Fruit fly (Drosophila melanogaster) whole organism, embryonic: ENCODE measurements around the gene TwdlB.

Source experiments
- Awh ChIP-seq: fragments of 200-800 bp; sonication (Bioruptor generic); IDR thresholded peaks from 2 replicates; pipeline ENCODE4, ENCODE4 v1.3.6; 2022; ENCODE audit warnings: missing biosample characterization, missing genetic modification characterization
- CG10366 ChIP-seq: fragments of 200-800 bp; sonication (Bioruptor generic); IDR thresholded peaks from 2 replicates; pipeline ENCODE4 v1.3.6; 2022; ENCODE audit warnings: missing biosample characterization, missing genetic modification characterization
- CG11504 ChIP-seq: fragments of 200-800 bp; sonication (Bioruptor generic); optimal IDR thresholded peaks from 3 replicates; lab custom pipeline; 2019; ENCODE audit warnings: missing biosample characterization, mild to moderate bottlenecking, missing genetic modification characterization, moderate library complexity
- CG11560 ChIP-seq: fragments of 200-800 bp; sonication (Bioruptor generic); IDR thresholded peaks from 3 replicates; pipeline ENCODE4 v1.3.6; 2022; ENCODE audit warnings: missing biosample characterization, missing genetic modification characterization
- CG12155 ChIP-seq: fragments of 200-800 bp; sonication (Bioruptor generic); optimal IDR thresholded peaks from 3 replicates; lab custom pipeline; 2016; ENCODE audit warnings: missing biosample characterization, missing genetic modification characterization
- CG12299 ChIP-seq: fragments of 200-800 bp; sonication (Bioruptor generic); optimal IDR thresholded peaks from 2 replicates; lab custom pipeline; 2018; ENCODE audit warnings: missing biosample characterization, mild to moderate bottlenecking, missing genetic modification characterization
- CG13296 ChIP-seq: fragments of 200-800 bp; sonication (Bioruptor generic); optimal IDR thresholded peaks from 3 replicates; lab custom pipeline; 2018; ENCODE audit warnings: missing biosample characterization, mild to moderate bottlenecking, missing genetic modification characterization
- CG15011 ChIP-seq: fragments of 200-800 bp; sonication (Bioruptor generic); optimal IDR thresholded peaks from 3 replicates; lab custom pipeline; 2018; ENCODE audit warnings: missing biosample characterization, mild to moderate bottlenecking, missing genetic modification characterization
- CG17359 ChIP-seq: fragments of 200-800 bp; sonication (Bioruptor generic); optimal IDR thresholded peaks from 3 replicates; lab custom pipeline; 2018; ENCODE audit warnings: missing biosample characterization, mild to moderate bottlenecking, missing genetic modification characterization, moderate library complexity
- CG17612 ChIP-seq: fragments of 200-800 bp; sonication (Bioruptor generic); IDR thresholded peaks from 2 replicates; pipeline ENCODE4 v1.3.6; 2022; ENCODE audit warnings: missing biosample characterization, missing genetic modification characterization
- CG18599 ChIP-seq: fragments of 200-800 bp; sonication (Bioruptor generic); optimal IDR thresholded peaks from 3 replicates; lab custom pipeline; 2017; ENCODE audit warnings: missing biosample characterization, missing genetic modification characterization, mild to moderate bottlenecking, moderate library complexity, missing genetic modification reagents
- CG2120 ChIP-seq: fragments of 200-800 bp; sonication (Bioruptor generic); optimal IDR thresholded peaks from 3 replicates; lab custom pipeline; 2016; ENCODE audit warnings: missing biosample characterization, missing genetic modification characterization
- CG6272 ChIP-seq: fragments of 200-800 bp; sonication (Bioruptor generic); IDR thresholded peaks from 2 replicates; pipeline ENCODE4 v1.3.6; 2022; ENCODE audit warnings: missing biosample characterization, missing genetic modification characterization
- CG7963 ChIP-seq: fragments of 200-800 bp; sonication (Bioruptor generic); IDR thresholded peaks from 3 replicates; pipeline ENCODE4 v1.3.6; 2022; ENCODE audit warnings: missing biosample characterization, missing genetic modification characterization; ENCODE audit not compliant: partially characterized antibody
- CG8359 ChIP-seq: fragments of 200-800 bp; sonication (Bioruptor generic); optimal IDR thresholded peaks from 2 replicates; lab custom pipeline; 2017; ENCODE audit warnings: missing biosample characterization, mild to moderate bottlenecking, missing genetic modification characterization, borderline replicate concordance
- CG8388 ChIP-seq: fragments of 200-800 bp; sonication (Bioruptor generic); optimal IDR thresholded peaks from 2 replicates; lab custom pipeline; 2019; ENCODE audit warnings: missing biosample characterization, mild to moderate bottlenecking, missing genetic modification characterization, moderate library complexity
- CG9437 ChIP-seq: fragments of 200-800 bp; sonication (Bioruptor generic); optimal IDR thresholded peaks from 2 replicates; lab custom pipeline; 2018; ENCODE audit warnings: missing biosample characterization, mild to moderate bottlenecking, missing genetic modification characterization
- Dad ChIP-seq: fragments of 200-800 bp; sonication (Bioruptor generic); optimal IDR thresholded peaks from 3 replicates; lab custom pipeline; 2016; ENCODE audit warnings: missing biosample characterization, missing genetic modification characterization
- Ets65A ChIP-seq: fragments of 200-800 bp; sonication (Bioruptor generic); peaks from one replicate; lab custom pipeline; 2016; ENCODE audit warnings: missing biosample characterization, missing genetic modification characterization
- Hand ChIP-seq: fragments of 200-800 bp; sonication (Bioruptor generic); optimal IDR thresholded peaks from 2 replicates; lab custom pipeline; 2017; ENCODE audit warnings: mild to moderate bottlenecking, missing biosample characterization, missing genetic modification reagents, missing genetic modification characterization
- Hey ChIP-seq: fragments of 200-800 bp; sonication (Bioruptor generic); optimal IDR thresholded peaks from 3 replicates; lab custom pipeline; 2018; ENCODE audit warnings: missing biosample characterization, mild to moderate bottlenecking, missing genetic modification characterization
- Hmr ChIP-seq: fragments of 200-800 bp; sonication (Bioruptor generic); optimal IDR thresholded peaks from 3 replicates; lab custom pipeline; 2017; ENCODE audit warnings: mild to moderate bottlenecking, missing biosample characterization, missing genetic modification reagents, missing genetic modification characterization
- Hr51 ChIP-seq, 2 experiments: fragments of 200-800 bp; sonication (Bioruptor generic); optimal IDR thresholded peaks; 2 replicates in 1 of 2; 3 replicates in 1 of 2; lab custom pipeline; 2016 to 2018; ENCODE audit warnings: missing biosample characterization in 2 of 2, missing genetic modification characterization in 2 of 2, mild to moderate bottlenecking in 1 of 2, moderate library complexity in 1 of 2
- Med ChIP-seq: fragments of 200-800 bp; sonication (Bioruptor generic); peaks from one replicate; lab custom pipeline; 2016; ENCODE audit warnings: missing biosample characterization, missing genetic modification characterization, mild to moderate bottlenecking, inconsistent platforms, moderate library complexity
- Meics ChIP-seq: fragments of 200-800 bp; sonication (Bioruptor generic); optimal IDR thresholded peaks from 2 replicates; lab custom pipeline; 2017; ENCODE audit warnings: missing biosample characterization, mild to moderate bottlenecking, missing genetic modification characterization
- Ptx1 ChIP-seq: fragments of 200-800 bp; sonication (Bioruptor generic); IDR thresholded peaks from 2 replicates; pipeline ENCODE4 v1.3.6; 2022; ENCODE audit warnings: missing biosample characterization, missing genetic modification characterization
- Side ChIP-seq: fragments of 200-800 bp; sonication (Bioruptor generic); optimal IDR thresholded peaks from 2 replicates; lab custom pipeline; 2016; ENCODE audit warnings: missing biosample characterization, missing genetic modification characterization
- Six4 ChIP-seq: fragments of 200-800 bp; sonication (Bioruptor generic); optimal IDR thresholded peaks from 2 replicates; lab custom pipeline; 2016; ENCODE audit warnings: missing biosample characterization, missing genetic modification characterization
- Sox100B ChIP-seq: fragments of 200-800 bp; sonication (Bioruptor generic); optimal IDR thresholded peaks from 3 replicates; lab custom pipeline; 2018; ENCODE audit warnings: missing biosample characterization, mild to moderate bottlenecking, missing genetic modification characterization
- Sox102F ChIP-seq: fragments of 200-800 bp; sonication (Bioruptor generic); optimal IDR thresholded peaks from 2 replicates; lab custom pipeline; 2018; ENCODE audit warnings: missing biosample characterization, mild to moderate bottlenecking, missing genetic modification characterization, moderate library complexity
- ara ChIP-seq: fragments of 200-800 bp; sonication (Bioruptor generic); IDR thresholded peaks from 2 replicates; pipeline ENCODE4 v1.3.6; 2022; ENCODE audit warnings: missing biosample characterization, missing genetic modification characterization
- bab2 ChIP-seq: fragments of 200-800 bp; sonication (Bioruptor generic); optimal IDR thresholded peaks from 2 replicates; lab custom pipeline; 2016; ENCODE audit warnings: missing biosample characterization, missing genetic modification characterization
- caup ChIP-seq: fragments of 200-800 bp; sonication (Bioruptor generic); optimal IDR thresholded peaks from 3 replicates; lab custom pipeline; 2017; ENCODE audit warnings: missing biosample characterization, mild to moderate bottlenecking, missing genetic modification characterization, moderate library complexity; ENCODE audit not compliant: severe bottlenecking
- chif ChIP-seq, 2 experiments: fragments of 200-800 bp; sonication (Bioruptor generic); optimal IDR thresholded peaks; 3 replicates each; lab custom pipeline; 2016; ENCODE audit warnings: missing biosample characterization in 2 of 2, missing genetic modification characterization in 2 of 2
- cwo ChIP-seq: fragments of 200-800 bp; sonication (Bioruptor generic); optimal IDR thresholded peaks from 3 replicates; lab custom pipeline; 2017; ENCODE audit warnings: missing biosample characterization, missing genetic modification characterization, mild to moderate bottlenecking, moderate library complexity, missing genetic modification reagents
- dati ChIP-seq: fragments of 200-800 bp; sonication (Bioruptor generic); IDR thresholded peaks from 2 replicates; pipeline ENCODE4 v1.3.6; 2022; ENCODE audit warnings: missing biosample characterization, missing genetic modification characterization
- eyg ChIP-seq: fragments of 200-800 bp; sonication (Bioruptor generic); optimal IDR thresholded peaks from 3 replicates; lab custom pipeline; 2016; ENCODE audit warnings: missing biosample characterization, missing genetic modification characterization
- fru ChIP-seq: fragments of >200 bp; optimal IDR thresholded peaks from 2 replicates; lab custom pipeline; 2017
- gem ChIP-seq: fragments of 200-800 bp; sonication (Bioruptor generic); optimal IDR thresholded peaks from 2 replicates; lab custom pipeline; 2019; ENCODE audit warnings: missing biosample characterization, mild to moderate bottlenecking, missing genetic modification characterization, moderate library complexity
- grau ChIP-seq: fragments of 200-800 bp; optimal IDR thresholded peaks from 3 replicates; lab custom pipeline; 2019; ENCODE audit warnings: missing biosample characterization, mild to moderate bottlenecking, missing genetic modification characterization, moderate library complexity
- ken ChIP-seq: fragments of 200-800 bp; sonication (Bioruptor generic); IDR thresholded peaks from 3 replicates; pipeline ENCODE4 v1.3.6; 2022; ENCODE audit warnings: missing biosample characterization, missing genetic modification characterization
- knrl ChIP-seq: fragments of 200-800 bp; sonication (Bioruptor generic); IDR thresholded peaks from 3 replicates; pipeline ENCODE4 v1.3.6; 2022; ENCODE audit warnings: missing biosample characterization, missing genetic modification characterization; ENCODE audit not compliant: partially characterized antibody
- mirr ChIP-seq: fragments of 200-800 bp; sonication (Bioruptor generic); optimal IDR thresholded peaks from 3 replicates; lab custom pipeline; 2018; ENCODE audit warnings: missing biosample characterization, mild to moderate bottlenecking, missing genetic modification characterization
- nmo ChIP-seq: fragments of 200-800 bp; sonication (Bioruptor generic); optimal IDR thresholded peaks from 2 replicates; lab custom pipeline; 2018; ENCODE audit warnings: missing biosample characterization, mild to moderate bottlenecking, missing genetic modification characterization, moderate library complexity
- scrt ChIP-seq: fragments of 200-800 bp; sonication (Bioruptor generic); optimal IDR thresholded peaks from 2 replicates; lab custom pipeline; 2018; ENCODE audit warnings: missing biosample characterization, mild to moderate bottlenecking, missing genetic modification characterization, moderate library complexity
- sqz ChIP-seq: fragments of 200-800 bp; sonication (Bioruptor generic); optimal IDR thresholded peaks from 3 replicates; lab custom pipeline; 2018; ENCODE audit warnings: missing biosample characterization, mild to moderate bottlenecking, missing genetic modification characterization
- stwl ChIP-seq: fragments of 200-800 bp; sonication (Bioruptor generic); optimal IDR thresholded peaks from 3 replicates; lab custom pipeline; 2018; ENCODE audit warnings: missing biosample characterization, mild to moderate bottlenecking, missing genetic modification characterization, moderate library complexity
- wek ChIP-seq: fragments of 200-800 bp; sonication (Bioruptor generic); optimal IDR thresholded peaks from 3 replicates; lab custom pipeline; 2018; ENCODE audit warnings: missing biosample characterization, mild to moderate bottlenecking, missing genetic modification characterization, moderate library complexity

Gene TwdlB

DNA sequence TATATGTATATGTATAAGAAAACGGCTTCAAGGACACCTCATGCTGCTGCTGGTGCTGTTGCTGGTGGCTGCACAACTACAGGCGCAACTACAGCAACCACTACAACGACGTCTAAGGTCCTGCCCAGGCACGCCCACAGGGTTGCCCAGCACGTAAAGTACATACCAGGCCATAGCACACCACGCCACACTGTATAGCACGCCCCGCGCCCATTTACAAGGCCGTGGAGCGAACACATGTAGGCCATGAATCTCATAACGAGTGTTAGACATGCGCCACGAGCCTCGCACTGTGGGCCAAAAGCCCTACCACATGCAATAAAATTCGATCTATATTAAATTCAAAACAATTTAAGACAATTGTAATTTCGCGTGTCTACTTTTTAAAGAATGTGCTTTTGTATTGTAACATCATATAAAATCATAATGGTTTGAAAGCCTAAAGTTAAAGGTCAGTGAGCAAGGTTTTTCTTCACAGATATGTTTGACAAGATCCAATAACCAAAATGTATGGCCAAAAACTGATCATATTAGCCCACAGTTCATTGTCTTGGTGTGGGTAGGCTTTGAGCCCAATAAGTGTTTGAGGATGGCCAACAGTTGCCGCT, 48.3 kb upstream of the TwdlB start (continued):
- TF ChIP-seq Hr51 (GFP tag; optimal IDR thresholded peaks at IDR 0.05; lab: Kevin White, UChicago): peak in 1 of 2 experiments; percentile 26
- no peak for TF ChIP-seq eyg
- TF ChIP-seq Sox100B (GFP tag; lab: Kevin White, UChicago): peak; percentile 13
- peak; percentile 11 for TF ChIP-seq caup (GFP tag; lab: Kevin White, UChicago)
- TF ChIP-seq CG18599 (GFP tag; lab: Kevin White, UChicago): peak; percentile 73
- no peak for TF ChIP-seq CG17612
- TF ChIP-seq CG2120 (GFP tag; lab: Kevin White, UChicago): peak; percentile 29
- TF ChIP-seq CG8359 (GFP tag; lab: Kevin White, UChicago): no peak
- peak; percentile 37 for TF ChIP-seq mirr
- TF ChIP-seq CG6272 (GFP tag; lab: Robert Waterston, UW): no peak
- no peak for TF ChIP-seq CG17359 (tag; lab: Kevin White, UChicago)
- no peak for TF ChIP-seq Sox102F (GFP tag; lab: Kevin White, UChicago)
- TF ChIP-seq CG12299 (tag; lab: Kevin White, UChicago): no peak
- peak; percentile 48 for TF ChIP-seq CG11504 (tag; lab: Kevin White, UChicago)
- TF ChIP-seq stwl: no peak
- TF ChIP-seq Awh (GFP tag; lab: Robert Waterston, UW): no peak
- TF ChIP-seq wek: no peak
- TF ChIP-seq CG9437 (GFP tag; lab: Kevin White, UChicago): no peak
- TF ChIP-seq nmo: peak; percentile 16
- TF ChIP-seq CG15011 (GFP tag; lab: Kevin White, UChicago): no peak
- TF ChIP-seq CG8388 (GFP tag; lab: Kevin White, UChicago): no peak
- no peak for TF ChIP-seq knrl
- peak; percentile 53 for TF ChIP-seq Hmr
- no peak for TF ChIP-seq chif (GFP tag; optimal IDR thresholded peaks at IDR 0.05; lab: Kevin White, UChicago)
- TF ChIP-seq CG10366: no peak
- TF ChIP-seq CG11560 (tag; lab: Robert Waterston, UW): no peak
- peak; percentile 59 for TF ChIP-seq Ets65A (GFP tag; lab: Kevin White, UChicago)
- no peak for TF ChIP-seq CG12155
- peak; percentile 40 for TF ChIP-seq cwo (GFP tag; lab: Kevin White, UChicago)
- TF ChIP-seq scrt (GFP tag; lab: Kevin White, UChicago): peak; percentile 24
- no peak for TF ChIP-seq Six4 (GFP tag; lab: Kevin White, UChicago)
- no peak for TF ChIP-seq dati (GFP tag; lab: Robert Waterston, UW)
- TF ChIP-seq fru (lab: Kevin White, UChicago): no peak
- no peak for TF ChIP-seq ken (GFP tag; lab: Robert Waterston, UW)
- no peak for TF ChIP-seq Dad (GFP tag; lab: Kevin White, UChicago)
- peak; percentile 18 for TF ChIP-seq CG13296
- TF ChIP-seq grau (tag; lab: Kevin White, UChicago): peak; percentile 33
- no peak for TF ChIP-seq Side (GFP tag; lab: Kevin White, UChicago)
- TF ChIP-seq sqz (GFP tag; lab: Kevin White, UChicago): no peak
- no peak for TF ChIP-seq ara (GFP tag; lab: Robert Waterston, UW)
- TF ChIP-seq CG7963 (GFP tag; lab: Robert Waterston, UW): no peak
- TF ChIP-seq gem: peak; percentile 41
- no peak for TF ChIP-seq bab2
- TF ChIP-seq Meics (GFP tag; lab: Kevin White, UChicago): peak; percentile 59
- peak; percentile 13; the same call in 1 of the 2 replicates for TF ChIP-seq Ptx1 (GFP tag; lab: Robert Waterston, UW)
- TF ChIP-seq Hey (tag; lab: Kevin White, UChicago): no peak
- TF ChIP-seq Hand: peak; percentile 27
- peak; percentile 80 for TF ChIP-seq Med (GFP tag; lab: Kevin White, UChicago)
